Worm (Caenorhabditis elegans) whole organism, L2 larva: ENCODE results near the gene gpa-11.

Experiments
- R02D3.7 ChIP-seq: fragments of 150-350 bp; optimal IDR thresholded peaks from 2 replicates; lab custom pipeline; 2014; ENCODE audit warnings: missing biosample characterization, missing genetic modification characterization
- Y55F3AM.14 ChIP-seq: fragments of 200-800 bp; sonication (Bioruptor generic); optimal IDR thresholded peaks from 2 replicates; lab custom pipeline; 2018; ENCODE audit warnings: mild to moderate bottlenecking, missing genetic modification characterization, missing compliant biosample characterization
- ama-1 ChIP-seq: fragments of 150-350 bp; optimal IDR thresholded peaks from 2 replicates; lab custom pipeline; 2018; ENCODE audit warnings: inconsistent platforms
- blmp-1 ChIP-seq: sonication (generic microtip); optimal IDR thresholded peaks from 2 replicates; lab custom pipeline; 2017; ENCODE audit warnings: missing genetic modification characterization, mild to moderate bottlenecking, missing compliant biosample characterization, antibody characterized with exemption, moderate library complexity; ENCODE audit not compliant: insufficient read depth
- crh-2 ChIP-seq: sonication (generic microtip); optimal IDR thresholded peaks from 2 replicates; lab custom pipeline; 2017; ENCODE audit warnings: missing biosample characterization, missing genetic modification characterization
- egl-27 ChIP-seq: sonication (generic microtip); optimal IDR thresholded peaks from 3 replicates; lab custom pipeline; 2017; ENCODE audit warnings: missing biosample characterization, missing genetic modification reagents, missing genetic modification characterization
- fos-1 ChIP-seq: fragments of 150-350 bp; optimal IDR thresholded peaks from 2 replicates; lab custom pipeline; 2014; ENCODE audit warnings: missing biosample characterization, missing genetic modification characterization
- lin-11 ChIP-seq: fragments of 150-350 bp; sonication (generic microtip); optimal IDR thresholded peaks from 2 replicates; lab custom pipeline; 2014; ENCODE audit warnings: missing biosample characterization, missing genetic modification characterization, inconsistent platforms, mixed read lengths
- mab-5 ChIP-seq: fragments of 150-350 bp; optimal IDR thresholded peaks from 2 replicates; lab custom pipeline; 2014; ENCODE audit warnings: missing biosample characterization, missing genetic modification characterization
- mbf-1 ChIP-seq: sonication (generic microtip); optimal IDR thresholded peaks from 2 replicates; lab custom pipeline; 2017; ENCODE audit warnings: missing biosample characterization, missing genetic modification characterization
- nhr-10 ChIP-seq: sonication (generic microtip); optimal IDR thresholded peaks from 2 replicates; lab custom pipeline; 2017; ENCODE audit warnings: missing biosample characterization, missing genetic modification characterization
- nhr-21 ChIP-seq: fragments of 150-350 bp; optimal IDR thresholded peaks from 2 replicates; lab custom pipeline; 2014; ENCODE audit warnings: missing biosample characterization, missing genetic modification characterization
- sem-4 ChIP-seq: fragments of 150-350 bp; optimal IDR thresholded peaks from 2 replicates; lab custom pipeline; 2014; ENCODE audit warnings: missing biosample characterization, missing genetic modification reagents, missing genetic modification characterization
- skn-1 ChIP-seq: sonication (generic microtip); optimal IDR thresholded peaks from 2 replicates; lab custom pipeline; 2017; ENCODE audit warnings: missing biosample characterization, missing genetic modification characterization
- sma-3 ChIP-seq: sonication (generic microtip); optimal IDR thresholded peaks from 2 replicates; lab custom pipeline; 2016; ENCODE audit warnings: missing genetic modification reagents, missing genetic modification characterization, missing compliant biosample characterization
- sma-9 ChIP-seq, 2 experiments: fragments of 150-350 bp in 1 of 2; sonication (generic microtip) in 1 of 2; optimal IDR thresholded peaks; 2 replicates each; lab custom pipeline; 2014 to 2016; ENCODE audit warnings: missing genetic modification characterization in 2 of 2, mild to moderate bottlenecking in 1 of 2, missing biosample characterization in 1 of 2, missing compliant biosample characterization in 1 of 2, missing genetic modification reagents in 1 of 2, moderate library complexity in 1 of 2
- zag-1 ChIP-seq: fragments of 150-350 bp; optimal IDR thresholded peaks from 2 replicates; lab custom pipeline; 2014; ENCODE audit warnings: missing biosample characterization, missing genetic modification characterization
- ztf-1 ChIP-seq: fragments of 200-800 bp; sonication (Bioruptor generic); conservative IDR thresholded peaks from 2 replicates; pipeline ENCODE4 v1.3.6; 2022; ENCODE audit warnings: missing genetic modification characterization, missing compliant biosample characterization
- ztf-11 ChIP-seq: sonication (generic microtip); optimal IDR thresholded peaks from 2 replicates; lab custom pipeline; 2017; ENCODE audit warnings: missing biosample characterization, missing genetic modification characterization
- ztf-4 ChIP-seq: fragments of 150-350 bp; optimal IDR thresholded peaks from 2 replicates; lab custom pipeline; 2014; ENCODE audit warnings: missing biosample characterization, missing genetic modification characterization

gpa-11 gene

DNA sequence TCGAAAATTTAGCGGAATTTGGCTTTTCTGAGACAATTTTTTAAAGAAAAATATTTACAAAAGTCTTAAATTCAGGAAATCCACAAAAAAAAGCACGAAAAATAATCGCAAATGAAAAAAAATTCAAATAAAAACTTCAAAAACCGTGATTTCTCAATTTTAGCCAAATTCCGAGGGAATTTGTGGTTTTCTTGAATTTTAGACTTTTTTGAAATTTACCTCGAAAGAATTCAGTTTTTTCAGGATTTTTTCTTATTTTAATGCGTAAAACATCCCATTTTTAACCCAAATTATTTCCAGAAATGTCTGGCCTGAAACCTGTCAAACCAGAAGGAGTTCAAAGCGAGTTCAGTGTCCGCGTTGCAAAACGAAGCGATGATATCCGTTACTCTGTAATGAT lies 54.3 kb downstream of the gpa-11 start, which contains the start of gene gtf-2F1:
Gene gtf-2F1 (plus strand): TSS at position 301 of the 400 bp plus-strand sequence.
- TF ChIP-seq ztf-4 = no peak
- no peak for TF ChIP-seq crh-2 (tag; lab: Kevin White, UChicago)
- TF ChIP-seq ama-1 (lab: Kevin White, UChicago) = no peak
- TF ChIP-seq nhr-10 (tag; lab: Kevin White, UChicago) = no peak
- TF ChIP-seq lin-11 (tag; lab: Kevin White, UChicago) = no peak
- TF ChIP-seq zag-1 (tag; lab: Kevin White, UChicago) = no peak
- TF ChIP-seq egl-27 (tag; lab: Kevin White, UChicago) = no peak
- no peak for TF ChIP-seq nhr-21 (tag; lab: Kevin White, UChicago)
- no peak for TF ChIP-seq sma-9 (GFP tag; optimal IDR thresholded peaks at IDR 0.05; lab: Kevin White, UChicago)
- TF ChIP-seq sma-9 (tag; optimal IDR thresholded peaks at IDR 0.05; lab: Kevin White, UChicago) = no peak
- TF ChIP-seq ztf-1 (GFP tag; lab: Robert Waterston, UW) = no peak
- TF ChIP-seq skn-1 = no peak
- TF ChIP-seq blmp-1 (tag; lab: Kevin White, UChicago) = no peak
- no peak for TF ChIP-seq mbf-1 (tag; lab: Kevin White, UChicago)
- no peak for TF ChIP-seq sma-3 (GFP tag; lab: Kevin White, UChicago)
- TF ChIP-seq fos-1 (tag; lab: Kevin White, UChicago) = no peak
- no peak for TF ChIP-seq ztf-11
- no peak for TF ChIP-seq mab-5 (tag; lab: Kevin White, UChicago)
- no peak for TF ChIP-seq Y55F3AM.14 (GFP tag; lab: Kevin White, UChicago)
- no peak for TF ChIP-seq sem-4 (tag; lab: Kevin White, UChicago)
- no peak for TF ChIP-seq R02D3.7 (tag; lab: Kevin White, UChicago)
- TF ChIP-seq, all 48 proteins: peak for 0
